Worm (Caenorhabditis elegans): ENCODE measurements around the gene Y22F5A.11.

Gene Y22F5A.11

ce11 chrV:10244018-10244720 is 31.3 kb downstream of the Y22F5A.11 start:
- TF ChIP-seq unc-62 (GFP tag; optimal IDR thresholded peaks at IDR 0.05): no peak

DNA sequence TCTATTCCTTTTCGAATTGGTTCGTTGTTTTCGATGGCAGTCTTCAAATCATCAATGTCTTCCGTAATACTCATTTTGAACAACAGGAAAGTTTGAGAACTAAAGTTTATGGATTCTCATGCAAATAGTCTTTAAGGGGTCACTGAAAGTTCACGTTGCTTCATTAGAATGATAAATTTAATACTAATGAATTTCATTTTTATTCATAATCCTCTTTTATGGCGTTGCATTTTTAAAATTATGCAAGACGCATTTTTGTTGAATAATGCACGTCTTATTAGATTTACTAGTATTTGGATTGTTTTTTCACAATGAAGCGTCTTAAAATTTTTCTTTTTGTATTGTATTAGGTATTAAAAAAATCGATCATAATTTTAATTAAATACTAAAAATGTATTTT is 32.3 kb downstream of the Y22F5A.11 start, which contains the start of gene C12D8.9:
TSS of gene C12D8.9 (minus strand) at position 101 of the 400 bp plus-strand sequence.
- no peak for TF ChIP-seq unc-62 (GFP tag; optimal IDR thresholded peaks at IDR 0.05)

- no peak for TF ChIP-seq unc-62 (GFP tag; optimal IDR thresholded peaks at IDR 0.05)
Observed at ce11 chrV:10241121-10241803, 34.2 kb downstream of the Y22F5A.11 start, which contains the start of the genes C12D8.21 and col-148. C12D8.21 (minus strand) TSS chrV:10241188. col-148 (plus strand) TSS chrV:10241753.

DNA sequence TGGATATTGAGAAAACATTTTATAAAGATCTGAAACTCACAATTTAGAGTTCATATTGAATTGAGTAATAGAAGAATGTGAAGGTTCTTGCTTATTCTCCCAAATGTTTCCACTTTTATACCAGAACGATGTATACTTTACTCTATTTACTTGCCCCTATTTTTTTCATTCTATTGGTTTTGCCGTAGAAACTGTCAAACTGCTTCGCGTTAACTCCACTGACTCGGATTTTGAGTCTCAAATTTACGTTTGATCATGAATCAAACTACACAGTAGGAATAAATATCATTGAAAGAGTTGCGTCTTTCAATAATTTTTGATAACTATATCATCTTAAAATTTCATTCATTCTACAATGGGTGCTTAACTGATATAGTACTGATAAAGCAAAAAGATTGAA is 35.6 kb downstream of the Y22F5A.11 start, which contains the start of gene fipr-8:
TSS of gene fipr-8 (minus strand) at position 101 of the 400 bp plus-strand sequence.
- no peak for TF ChIP-seq unc-62 (GFP tag; optimal IDR thresholded peaks at IDR 0.05)

- no peak for TF ChIP-seq unc-62 (GFP tag; optimal IDR thresholded peaks at IDR 0.05)
Observed at ce11 chrV:10238665-10239064, 36.8 kb downstream of the Y22F5A.11 start, which contains the start of gene fubl-1. fubl-1 (minus strand) TSS chrV:10238866.

DNA sequence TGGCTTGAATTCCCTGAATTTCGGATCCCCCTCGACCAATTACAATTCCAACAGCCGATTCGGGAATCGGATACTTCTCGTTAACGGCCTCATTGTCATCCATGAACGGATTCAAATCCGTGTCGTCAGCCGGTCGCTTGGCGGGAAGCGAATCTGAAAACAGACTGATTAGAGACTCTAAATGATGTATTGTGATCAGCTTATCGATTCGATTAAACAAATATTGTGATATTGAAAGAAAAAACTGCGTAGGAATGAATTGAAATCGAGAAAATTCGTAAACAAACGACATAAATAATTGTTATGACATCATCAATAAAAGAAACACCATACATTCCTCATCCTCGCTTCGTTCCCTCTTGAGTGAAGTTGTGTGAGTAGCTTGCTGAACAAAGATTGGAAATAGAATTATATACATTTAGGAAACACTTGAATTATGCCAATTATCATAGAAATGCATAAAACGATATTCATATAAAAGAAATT is 37.4 kb downstream of the Y22F5A.11 start:
- no peak for TF ChIP-seq unc-62 (GFP tag; optimal IDR thresholded peaks at IDR 0.05)

- no peak for TF ChIP-seq unc-62 (GFP tag; optimal IDR thresholded peaks at IDR 0.05)
Observed at ce11 chrV:10237171-10237570, 38.3 kb downstream of the Y22F5A.11 start.

DNA sequence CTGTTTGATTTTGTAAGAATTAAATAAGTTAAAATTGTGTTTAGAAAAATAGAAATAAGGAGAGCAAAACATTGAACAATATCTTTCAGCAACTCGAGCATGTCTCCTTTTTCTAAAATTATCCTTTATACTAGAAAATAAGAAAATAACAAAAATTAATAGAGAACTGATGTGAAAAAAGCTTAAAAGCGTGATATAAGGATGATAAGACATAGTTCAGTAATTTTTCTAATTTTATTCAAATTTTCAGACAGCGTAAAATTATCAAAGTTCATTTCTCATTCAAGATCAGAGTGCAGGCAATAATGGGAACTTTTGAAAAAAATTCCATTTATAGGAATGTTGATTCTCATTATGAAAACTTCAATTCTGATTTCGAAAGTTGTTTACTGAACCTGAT is 42.1 kb downstream of the Y22F5A.11 start, which contains the start of gene str-182:
TSS of gene str-182 (minus strand) at position 101 of the 400 bp plus-strand sequence.
- no peak for TF ChIP-seq unc-62 (GFP tag; optimal IDR thresholded peaks at IDR 0.05)

- TF ChIP-seq unc-62 (GFP tag; optimal IDR thresholded peaks at IDR 0.05): no peak
Observed at ce11 chrV:10230932-10231331, 44.5 kb downstream of the Y22F5A.11 start, which contains the start of gene fipr-6. fipr-6 (plus strand) TSS chrV:10231232.

- TF ChIP-seq unc-62 (GFP tag; optimal IDR thresholded peaks at IDR 0.05): no peak
Observed at ce11 chrV:10229222-10229879, 46.1 kb downstream of the Y22F5A.11 start, which contains the start of the genes pyt-1 and fipr-7. pyt-1 (minus strand) TSS chrV:10229322. fipr-7 (plus strand) TSS chrV:10229829.

DNA sequence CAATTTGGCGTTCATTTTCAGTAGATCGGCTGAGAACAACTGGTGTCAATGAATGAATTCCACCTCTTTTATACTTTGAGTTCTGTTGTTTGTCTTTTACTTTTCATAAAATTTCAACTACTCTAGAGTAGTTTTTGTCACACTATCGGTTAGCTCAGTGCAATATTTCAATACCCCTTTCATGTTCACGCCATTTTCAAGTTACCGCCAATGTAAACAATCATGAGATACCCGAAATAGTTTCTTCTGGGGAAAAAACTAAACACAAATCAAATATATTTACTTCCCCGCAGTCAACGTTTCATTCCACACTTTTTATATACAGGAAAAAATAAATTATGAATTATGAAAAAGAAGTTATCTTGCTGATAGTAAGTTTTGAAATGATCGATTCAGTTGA is 47.1 kb downstream of the Y22F5A.11 start, which contains the start of gene fipr-4:
TSS of gene fipr-4 (minus strand) at position 101 of the 400 bp plus-strand sequence.
- no peak for TF ChIP-seq unc-62 (GFP tag; optimal IDR thresholded peaks at IDR 0.05)

ce11 chrV:10227333-10227732 is 48.1 kb downstream of the Y22F5A.11 start, which contains the start of gene ttr-19:
ttr-19 (minus strand) TSS chrV:10227433.
- TF ChIP-seq unc-62 (GFP tag; optimal IDR thresholded peaks at IDR 0.05): no peak

DNA sequence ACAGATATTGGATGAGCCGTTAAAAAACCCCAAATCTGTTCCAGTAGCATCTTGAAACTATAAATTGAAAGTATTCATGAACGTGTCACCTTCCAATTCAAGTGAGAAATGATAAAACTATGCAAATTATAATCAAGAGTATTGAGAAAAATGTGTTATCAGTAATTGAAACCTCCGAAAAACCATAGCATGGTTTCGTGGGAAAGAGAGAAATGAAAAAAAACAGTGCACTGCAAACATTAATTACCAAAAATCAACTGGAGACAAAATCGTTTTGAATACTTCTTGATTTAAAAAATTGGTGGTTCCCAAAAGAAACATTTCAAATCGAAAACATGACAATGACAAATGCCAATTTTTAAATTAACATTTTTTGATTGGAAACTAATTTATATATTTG is 49.8 kb downstream of the Y22F5A.11 start, which contains the start of gene daf-36:
TSS of gene daf-36 (minus strand) at position 101 of the 400 bp plus-strand sequence.
- no peak for TF ChIP-seq unc-62 (GFP tag; optimal IDR thresholded peaks at IDR 0.05)
